Worm (Caenorhabditis elegans) whole organism, late embryonic: ENCODE results near the gene rsks-1.

ENCODE experiments used
- ceh-2 ChIP-seq: sonication (generic microtip); optimal IDR thresholded peaks from 2 replicates; lab custom pipeline; 2016; ENCODE audit warnings: missing genotype, missing genetic modification characterization, missing compliant biosample characterization
- sdc-2 ChIP-seq: sonication (generic microtip); optimal IDR thresholded peaks from 2 replicates; lab custom pipeline; 2016; ENCODE audit warnings: missing genotype, missing genetic modification characterization, missing compliant biosample characterization

- TF ChIP-seq ceh-2 (tag; lab: Kevin White, UChicago) = no peak
- no peak for TF ChIP-seq sdc-2
Observed at ce11 chrIII:11206875-11207274, 38.0 kb upstream of the rsks-1 start.
